Worm (Caenorhabditis elegans) whole organism, young adult: Measurements from ENCODE around the gene F31E3.2.
A peak's percentile ranks its signal among the peaks of the same experiment; 100 is the strongest.

Experiments
- B0035.1 ChIP-seq: sonication (generic microtip); optimal IDR thresholded peaks from 2 replicates; lab custom pipeline; 2016; ENCODE audit warnings: missing genetic modification characterization, mild to moderate bottlenecking, missing compliant biosample characterization, missing genotype, missing genetic modification reagents
- B0336.3 ChIP-seq: fragments of 200-800 bp; sonication (Bioruptor generic); IDR thresholded peaks from 2 replicates; pipeline ENCODE4 v1.3.6; 2022; ENCODE audit warnings: missing genetic modification characterization, missing compliant biosample characterization
- D2030.7 ChIP-seq: fragments of 200-800 bp; sonication (Bioruptor generic); IDR thresholded peaks from 2 replicates; pipeline ENCODE4 v1.3.6; 2022; ENCODE audit warnings: missing genetic modification reagents, missing genetic modification characterization, missing compliant biosample characterization
- F57C9.4 ChIP-seq: sonication (generic microtip); optimal IDR thresholded peaks from 2 replicates; lab custom pipeline; 2017; ENCODE audit warnings: mild to moderate bottlenecking, missing genetic modification characterization, missing compliant biosample characterization
- K11D2.4 ChIP-seq: fragments of 200-800 bp; sonication (Bioruptor generic); IDR thresholded peaks from 2 replicates; pipeline ENCODE4 v1.3.6; 2022; ENCODE audit warnings: missing genetic modification reagents, missing genetic modification characterization, missing compliant biosample characterization
- K12H6.12 ChIP-seq: fragments of 200-800 bp; sonication (Bioruptor generic); optimal IDR thresholded peaks from 2 replicates; lab custom pipeline; 2018; ENCODE audit warnings: mild to moderate bottlenecking, missing genetic modification characterization, missing compliant biosample characterization
- T26A5.8 ChIP-seq: sonication (generic microtip); optimal IDR thresholded peaks from 2 replicates; lab custom pipeline; 2016; ENCODE audit warnings: missing genetic modification characterization, missing compliant biosample characterization
- Y53F4B.3 ChIP-seq: fragments of 200-800 bp; sonication (Bioruptor generic); IDR thresholded peaks from 2 replicates; pipeline ENCODE4 v1.3.6; 2022; ENCODE audit warnings: missing genetic modification reagents, missing genetic modification characterization, missing compliant biosample characterization
- Y67H2A.10 ChIP-seq: fragments of 200-800 bp; sonication (Bioruptor generic); conservative IDR thresholded peaks from 2 replicates; pipeline ENCODE4 v1.3.6; 2022; ENCODE audit warnings: missing genetic modification reagents, missing genetic modification characterization, missing compliant biosample characterization
- Y79H2A.3 ChIP-seq: fragments of 200-800 bp; sonication (Bioruptor generic); conservative IDR thresholded peaks from 2 replicates; pipeline ENCODE4 v1.3.6; 2022; ENCODE audit warnings: missing genetic modification reagents, missing genetic modification characterization, missing compliant biosample characterization
- akir-1 ChIP-seq: fragments of 200-800 bp; sonication (Bioruptor generic); optimal IDR thresholded peaks from 2 replicates; lab custom pipeline; 2018; ENCODE audit warnings: mild to moderate bottlenecking, missing genetic modification characterization, moderate library complexity, missing compliant biosample characterization
- ama-1 ChIP-seq, 3 experiments: fragments of 150-350 bp in 1 of 3; sonication (generic microtip) in 2 of 3; optimal IDR thresholded peaks; 2 replicates each; lab custom pipeline; 2014 to 2018; ENCODE audit warnings: missing biosample characterization in 2 of 3, missing genetic modification characterization in 2 of 3, missing genetic modification reagents in 2 of 3
- aptf-3 ChIP-seq: fragments of 200-800 bp; sonication (Bioruptor generic); IDR thresholded peaks from 2 replicates; pipeline ENCODE4 v1.3.6; 2022; ENCODE audit warnings: missing genetic modification characterization, missing compliant biosample characterization
- attf-6 ChIP-seq: fragments of 200-800 bp; sonication (Bioruptor generic); IDR thresholded peaks from 2 replicates; pipeline ENCODE4 v1.3.6; 2022; ENCODE audit warnings: missing genetic modification reagents, missing genetic modification characterization, missing compliant biosample characterization
- bed-1 ChIP-seq: fragments of 200-800 bp; sonication (Bioruptor generic); IDR thresholded peaks from 2 replicates; pipeline ENCODE4 v1.3.6; 2022; ENCODE audit warnings: missing genetic modification reagents, missing genetic modification characterization, missing compliant biosample characterization
- bed-2 ChIP-seq: fragments of 200-800 bp; sonication (Bioruptor generic); IDR thresholded peaks from 2 replicates; pipeline ENCODE4 v1.3.6; 2022; ENCODE audit warnings: missing genetic modification reagents, missing genetic modification characterization, missing compliant biosample characterization
- ccch-3 ChIP-seq: fragments of 200-800 bp; sonication (Bioruptor generic); optimal IDR thresholded peaks from 2 replicates; lab custom pipeline; 2018; ENCODE audit warnings: mild to moderate bottlenecking, missing genetic modification characterization, missing compliant biosample characterization
- ceh-100 ChIP-seq: fragments of 200-800 bp; sonication (Bioruptor generic); IDR thresholded peaks from 2 replicates; pipeline ENCODE4 v1.3.6; 2022; ENCODE audit warnings: missing genetic modification reagents, missing genetic modification characterization, missing compliant biosample characterization
- ceh-91 ChIP-seq: fragments of 200-800 bp; sonication (Bioruptor generic); IDR thresholded peaks from 2 replicates; pipeline ENCODE4 v1.3.6; 2022; ENCODE audit warnings: missing genetic modification reagents, missing genetic modification characterization, missing compliant biosample characterization
- die-1 ChIP-seq: sonication (generic microtip); optimal IDR thresholded peaks from 2 replicates; lab custom pipeline; 2016; ENCODE audit warnings: missing genotype, mild to moderate bottlenecking, missing genetic modification characterization, missing compliant biosample characterization
- dox-1 ChIP-seq: fragments of 200-800 bp; sonication (Bioruptor generic); IDR thresholded peaks from 2 replicates; pipeline ENCODE4 v1.3.6; 2022; ENCODE audit warnings: missing genetic modification reagents, missing genetic modification characterization, missing compliant biosample characterization
- dpl-1 ChIP-seq: fragments of 150-350 bp; optimal IDR thresholded peaks from 2 replicates; lab custom pipeline; 2014; ENCODE audit warnings: missing biosample characterization, missing genetic modification reagents, missing genetic modification characterization
- efl-1 ChIP-seq: fragments of 150-350 bp; optimal IDR thresholded peaks from 2 replicates; lab custom pipeline; 2014; ENCODE audit warnings: missing biosample characterization, missing genetic modification reagents, missing genetic modification characterization
- ets-4 ChIP-seq: fragments of 200-800 bp; sonication (Bioruptor generic); optimal IDR thresholded peaks from 2 replicates; lab custom pipeline; 2018; ENCODE audit warnings: mild to moderate bottlenecking, missing genetic modification characterization, missing compliant biosample characterization
- him-1 ChIP-seq: sonication (generic microtip); optimal IDR thresholded peaks from 2 replicates; lab custom pipeline; 2016; ENCODE audit warnings: missing genotype, missing genetic modification reagents, missing genetic modification characterization, missing compliant biosample characterization
- lag-1 ChIP-seq: fragments of 200-800 bp; sonication (Bioruptor generic); IDR thresholded peaks from 2 replicates; pipeline ENCODE4 v1.3.6; 2022; ENCODE audit warnings: missing genetic modification reagents, missing genetic modification characterization, missing compliant biosample characterization
- lin-26 ChIP-seq: fragments of 200-800 bp; sonication (Bioruptor generic); IDR thresholded peaks from 2 replicates; pipeline ENCODE4 v1.3.6; 2022; ENCODE audit warnings: missing genetic modification reagents, missing genetic modification characterization, missing compliant biosample characterization
- lin-35 ChIP-seq, 3 experiments: fragments of 150-350 bp in 2 of 3; sonication (generic microtip) in 1 of 3; optimal IDR thresholded peaks; 2 replicates each; lab custom pipeline; 2014 to 2018; ENCODE audit warnings: missing biosample characterization in 3 of 3, missing genetic modification characterization in 3 of 3, missing genetic modification reagents in 3 of 3
- lin-54 ChIP-seq: fragments of 200-800 bp; sonication (Bioruptor generic); optimal IDR thresholded peaks from 2 replicates; lab custom pipeline; 2018; ENCODE audit warnings: mild to moderate bottlenecking, missing genetic modification characterization, missing compliant biosample characterization
- lsy-27 ChIP-seq: sonication (generic microtip); optimal IDR thresholded peaks from 2 replicates; lab custom pipeline; 2017; ENCODE audit warnings: missing genetic modification characterization, mild to moderate bottlenecking, missing compliant biosample characterization, antibody characterized with exemption, missing genotype, borderline replicate concordance; ENCODE audit not compliant: insufficient read depth
- madf-10 ChIP-seq: sonication (generic microtip); optimal IDR thresholded peaks from 2 replicates; lab custom pipeline; 2016; ENCODE audit warnings: mild to moderate bottlenecking, missing genetic modification characterization, missing compliant biosample characterization
- madf-6 ChIP-seq: fragments of 200-800 bp; sonication (Bioruptor generic); IDR thresholded peaks from 2 replicates; pipeline ENCODE4 v1.3.6; 2022; ENCODE audit warnings: missing genetic modification reagents, missing genetic modification characterization, missing compliant biosample characterization
- madf-8 ChIP-seq: fragments of 200-800 bp; sonication (Bioruptor generic); conservative IDR thresholded peaks from 2 replicates; pipeline ENCODE4 v1.3.6; 2022; ENCODE audit warnings: missing genetic modification reagents, missing genetic modification characterization, missing compliant biosample characterization
- mel-28 ChIP-seq: sonication (generic microtip); optimal IDR thresholded peaks from 2 replicates; lab custom pipeline; 2016; ENCODE audit warnings: borderline replicate concordance, mild to moderate bottlenecking, missing genetic modification characterization, missing compliant biosample characterization
- mxl-1 ChIP-seq: sonication (generic microtip); optimal IDR thresholded peaks from 2 replicates; lab custom pipeline; 2016; ENCODE audit warnings: missing genetic modification characterization, missing compliant biosample characterization
- nfyb-1 ChIP-seq: fragments of 200-800 bp; sonication (Bioruptor generic); IDR thresholded peaks from 2 replicates; pipeline ENCODE4 v1.3.6; 2022; ENCODE audit warnings: missing genetic modification reagents, missing genetic modification characterization, missing compliant biosample characterization
- nhr-120 ChIP-seq: fragments of 200-800 bp; sonication (Bioruptor generic); IDR thresholded peaks from 2 replicates; pipeline ENCODE4 v1.3.6; 2022; ENCODE audit warnings: missing genetic modification characterization, missing compliant biosample characterization
- nhr-27 ChIP-seq: fragments of 200-800 bp; sonication (Bioruptor generic); optimal IDR thresholded peaks from 2 replicates; lab custom pipeline; 2018; ENCODE audit warnings: mild to moderate bottlenecking, missing genetic modification characterization, moderate library complexity, missing compliant biosample characterization
- pha-4 ChIP-seq: fragments of 150-350 bp; sonication (generic microtip); optimal IDR thresholded peaks from 2 replicates; lab custom pipeline; 2014; ENCODE audit warnings: missing biosample characterization, missing genetic modification reagents, missing genetic modification characterization
- repo-1 ChIP-seq: sonication (generic microtip); optimal IDR thresholded peaks from 2 replicates; lab custom pipeline; 2017; ENCODE audit warnings: mild to moderate bottlenecking, missing genetic modification characterization, missing compliant biosample characterization
- rpc-1 ChIP-seq, 2 experiments: fragments of 150-350 bp in 1 of 2; sonication (generic microtip) in 1 of 2; optimal IDR thresholded peaks; 2 replicates each; lab custom pipeline; 2014 to 2018; ENCODE audit warnings: missing biosample characterization in 1 of 2, missing genetic modification characterization in 1 of 2, missing genetic modification reagents in 1 of 2, missing genotype in 1 of 2
- snpc-1.3 ChIP-seq: sonication (generic microtip); optimal IDR thresholded peaks from 2 replicates; lab custom pipeline; 2017; ENCODE audit warnings: missing genetic modification characterization, mild to moderate bottlenecking, missing compliant biosample characterization, antibody characterized with exemption, moderate library complexity, missing genotype, missing genetic modification reagents; ENCODE audit not compliant: insufficient read depth
- tbx-9 ChIP-seq: sonication (generic microtip); optimal IDR thresholded peaks from 2 replicates; lab custom pipeline; 2016; ENCODE audit warnings: borderline replicate concordance, missing genetic modification characterization, inconsistent platforms, missing compliant biosample characterization
- xnd-1 ChIP-seq: sonication (generic microtip); optimal IDR thresholded peaks from 2 replicates; lab custom pipeline; 2016; ENCODE audit warnings: missing genotype, missing genetic modification reagents, missing genetic modification characterization, missing compliant biosample characterization
- zfh-2 ChIP-seq: fragments of 200-800 bp; sonication (Bioruptor generic); conservative IDR thresholded peaks from 2 replicates; pipeline ENCODE4 v1.3.6; 2022; ENCODE audit warnings: missing genetic modification reagents, missing genetic modification characterization, missing compliant biosample characterization
- ztf-18 ChIP-seq: sonication (generic microtip); optimal IDR thresholded peaks from 2 replicates; lab custom pipeline; 2016; ENCODE audit warnings: missing genotype, mild to moderate bottlenecking, missing genetic modification characterization, missing compliant biosample characterization
- ztf-25 ChIP-seq: fragments of 200-800 bp; sonication (Bioruptor generic); IDR thresholded peaks from 2 replicates; pipeline ENCODE4 v1.3.6; 2022; ENCODE audit warnings: missing genetic modification reagents, missing genetic modification characterization, missing compliant biosample characterization
- ztf-3 ChIP-seq: fragments of 200-800 bp; sonication (Bioruptor generic); optimal IDR thresholded peaks from 2 replicates; lab custom pipeline; 2018; ENCODE audit warnings: mild to moderate bottlenecking, missing genetic modification characterization, missing compliant biosample characterization

F31E3.2 gene

DNA sequence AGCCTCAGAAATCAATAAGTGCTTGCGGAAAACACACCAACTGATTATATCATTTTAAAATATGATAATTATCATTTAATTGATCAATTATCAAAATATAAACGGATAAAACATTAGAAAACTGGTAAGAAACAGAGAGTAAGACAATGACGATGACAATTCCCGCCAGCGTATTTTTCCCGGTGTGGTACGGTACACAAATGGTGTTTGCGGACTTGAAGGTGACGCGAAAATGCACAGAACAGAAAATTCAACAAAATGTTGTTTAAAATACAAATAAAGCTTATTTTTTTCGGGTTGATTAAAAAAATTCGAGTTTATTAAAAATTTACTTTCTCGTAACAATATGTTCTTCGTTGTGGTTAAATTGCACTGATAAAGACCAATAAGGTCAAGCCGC lies 12.6 kb upstream of the F31E3.2 start:
- TF ChIP-seq F57C9.4 (tag; lab: Kevin White, UChicago) (no peak), nhr-120 (GFP tag; lab: Robert Waterston, UW) (no peak), madf-10 (tag; lab: Kevin White, UChicago) (no peak), him-1 (tag; lab: Kevin White, UChicago) (peak; percentile 86), B0035.1 (tag; lab: Kevin White, UChicago) (no peak), ztf-3 (GFP tag; lab: Kevin White, UChicago) (no peak), bed-2 (GFP tag; lab: Robert Waterston, UW) (no peak), ets-4 (GFP tag; lab: Kevin White, UChicago) (no peak), repo-1 (tag; lab: Kevin White, UChicago) (no peak), ceh-100 (no peak), Y79H2A.3 (GFP tag; lab: Robert Waterston, UW) (no peak), dpl-1 (peak; percentile 92), mxl-1 (tag; lab: Kevin White, UChicago) (no peak), zfh-2 (no peak), ccch-3 (GFP tag; lab: Kevin White, UChicago) (no peak), Y53F4B.3 (GFP tag; lab: Robert Waterston, UW) (no peak), T26A5.8 (tag; lab: Kevin White, UChicago) (no peak), lin-54 (peak; percentile 64), akir-1 (GFP tag; lab: Kevin White, UChicago) (no peak), ztf-25 (GFP tag; lab: Robert Waterston, UW) (no peak), K12H6.12 (tag; lab: Kevin White, UChicago) (peak; percentile 11), mel-28 (no peak), bed-1 (GFP tag; lab: Robert Waterston, UW) (no peak), nhr-27 (tag; lab: Kevin White, UChicago) (no peak), lin-26 (GFP tag; lab: Robert Waterston, UW) (no peak), die-1 (tag; lab: Kevin White, UChicago) (no peak), attf-6 (GFP tag; lab: Robert Waterston, UW) (no peak), xnd-1 (tag; lab: Kevin White, UChicago) (peak; percentile 75), ama-1 (optimal IDR thresholded peaks at IDR 0.05; lab: Kevin White, UChicago) (no peak), ama-1 (GFP tag; optimal IDR thresholded peaks at IDR 0.05; lab: Kevin White, UChicago) (no peak), lag-1 (GFP tag; lab: Robert Waterston, UW) (no peak), pha-4 (no peak), B0336.3 (GFP tag; lab: Robert Waterston, UW) (no peak), snpc-1.3 (tag; lab: Kevin White, UChicago) (peak; percentile 42), K11D2.4 (no peak), lsy-27 (tag; lab: Kevin White, UChicago) (peak; percentile 7), nfyb-1 (GFP tag; lab: Robert Waterston, UW) (no peak), efl-1 (GFP tag; lab: Kevin White, UChicago) (peak; percentile 98), ceh-91 (GFP tag; lab: Robert Waterston, UW) (peak; percentile 82), tbx-9 (no peak), aptf-3 (GFP tag; lab: Robert Waterston, UW) (no peak), madf-8 (GFP tag; lab: Robert Waterston, UW) (peak; percentile 85), dox-1 (GFP tag; lab: Robert Waterston, UW) (peak; percentile 63), ztf-18 (tag; lab: Kevin White, UChicago) (no peak), Y67H2A.10 (0 out of 2 replicates have a peak, but pooled peaks have one; percentile 27), D2030.7 (GFP tag; lab: Robert Waterston, UW) (peak; percentile 69), madf-6 (peak; percentile 95), rpc-1 (optimal IDR thresholded peaks at IDR 0.05; lab: Kevin White, UChicago) (no peak), rpc-1 (tag; optimal IDR thresholded peaks at IDR 0.05; lab: Kevin White, UChicago) (no peak), lin-35 (GFP tag; optimal IDR thresholded peaks at IDR 0.05; lab: Kevin White, UChicago) (peak in 1 of 3 experiments; percentile 51)
